Worm (Caenorhabditis elegans) whole organism, mixed stage, embryonic: ENCODE data around the gene lipl-7.
A peak's percentile ranks its signal among the peaks of the same experiment; 100 is the strongest.

ENCODE experiments used
- ces-1 ChIP-seq: fragments of 150-350 bp; optimal IDR thresholded peaks from 2 replicates; lab custom pipeline; 2014; ENCODE audit warnings: missing biosample characterization, missing genetic modification reagents, missing genetic modification characterization
- drap-1 ChIP-seq: fragments of 200-800 bp; sonication (Bioruptor generic); optimal IDR thresholded peaks from 3 replicates; lab custom pipeline; 2018; ENCODE audit warnings: mild to moderate bottlenecking, missing genetic modification characterization, missing compliant biosample characterization
- elt-3 ChIP-seq: fragments of 150-350 bp; optimal IDR thresholded peaks from 2 replicates; lab custom pipeline; 2014; ENCODE audit warnings: missing biosample characterization, missing genetic modification characterization
- flh-1 ChIP-seq: fragments of 200-800 bp; sonication (Bioruptor generic); optimal IDR thresholded peaks from 2 replicates; lab custom pipeline; 2018; ENCODE audit warnings: mild to moderate bottlenecking, missing genetic modification characterization, moderate library complexity, missing compliant biosample characterization
- lin-32 ChIP-seq: fragments of 200-800 bp; sonication (Bioruptor generic); optimal IDR thresholded peaks from 2 replicates; lab custom pipeline; 2018; ENCODE audit warnings: mild to moderate bottlenecking, missing genetic modification characterization, missing compliant biosample characterization
- lsy-2 ChIP-seq: fragments of 150-350 bp; optimal IDR thresholded peaks from 2 replicates; lab custom pipeline; 2014; ENCODE audit warnings: missing biosample characterization, missing genetic modification characterization
- nhr-12 ChIP-seq: fragments of 150-350 bp; optimal IDR thresholded peaks from 2 replicates; lab custom pipeline; 2014; ENCODE audit warnings: missing biosample characterization, missing genetic modification characterization
- nhr-237 ChIP-seq: fragments of 150-350 bp; optimal IDR thresholded peaks from 2 replicates; lab custom pipeline; 2014; ENCODE audit warnings: missing biosample characterization, missing genetic modification characterization
- nhr-76 ChIP-seq: sonication (generic microtip); optimal IDR thresholded peaks from 2 replicates; lab custom pipeline; 2017; ENCODE audit warnings: missing biosample characterization, missing genetic modification characterization
- pha-4 ChIP-seq: fragments of 150-350 bp; optimal IDR thresholded peaks from 2 replicates; lab custom pipeline; 2018; ENCODE audit warnings: missing biosample characterization, missing genetic modification reagents, missing genetic modification characterization
- snpc-4 ChIP-seq: fragments of 150-350 bp; optimal IDR thresholded peaks from 2 replicates; lab custom pipeline; 2014; ENCODE audit warnings: missing biosample characterization, missing genetic modification characterization
- unc-39 ChIP-seq: fragments of 150-350 bp; optimal IDR thresholded peaks from 2 replicates; lab custom pipeline; 2014; ENCODE audit warnings: missing biosample characterization, missing genetic modification characterization
- unc-62 ChIP-seq: fragments of 150-350 bp; optimal IDR thresholded peaks from 2 replicates; lab custom pipeline; 2014; ENCODE audit warnings: missing biosample characterization, missing genetic modification reagents, missing genetic modification characterization
- ztf-11 ChIP-seq: fragments of 150-350 bp; optimal IDR thresholded peaks from 2 replicates; lab custom pipeline; 2014; ENCODE audit warnings: missing biosample characterization, missing genetic modification characterization

- no peak for TF ChIP-seq flh-1 (GFP tag; lab: Kevin White, UChicago)
- peak; percentile 77 for TF ChIP-seq ces-1
- TF ChIP-seq unc-62 (GFP tag; lab: Kevin White, UChicago) = no peak
- TF ChIP-seq pha-4 (tag; lab: Kevin White, UChicago) = no peak
- TF ChIP-seq drap-1 (GFP tag; lab: Kevin White, UChicago) = no peak
- TF ChIP-seq nhr-12 (tag; lab: Kevin White, UChicago) = no peak
- TF ChIP-seq nhr-76 = no peak
- no peak for TF ChIP-seq snpc-4 (tag; lab: Kevin White, UChicago)
- no peak for TF ChIP-seq unc-39 (tag; lab: Kevin White, UChicago)
- no peak for TF ChIP-seq lsy-2 (tag; lab: Kevin White, UChicago)
- TF ChIP-seq elt-3 = no peak
- no peak for TF ChIP-seq lin-32 (GFP tag; lab: Kevin White, UChicago)
- no peak for TF ChIP-seq nhr-237 (tag; lab: Kevin White, UChicago)
- TF ChIP-seq ztf-11 (tag; lab: Kevin White, UChicago) = no peak
These were observed 50.1 kb downstream of the lipl-7 start for ce11 chrIV:10191498-10191897.
